Worm (Caenorhabditis elegans) whole organism, L2 larva: Measurements from ENCODE around the gene K09B3.1.

ENCODE experiments used
- Y55F3AM.14 ChIP-seq: fragments of 200-800 bp; sonication (Bioruptor generic); optimal IDR thresholded peaks from 2 replicates; lab custom pipeline; 2018; ENCODE audit warnings: mild to moderate bottlenecking, missing genetic modification characterization, missing compliant biosample characterization
- aly-2 ChIP-seq: fragments of 150-350 bp; optimal IDR thresholded peaks from 2 replicates; lab custom pipeline; 2014; ENCODE audit warnings: missing biosample characterization, missing genetic modification characterization
- ama-1 ChIP-seq: fragments of 150-350 bp; optimal IDR thresholded peaks from 2 replicates; lab custom pipeline; 2018; ENCODE audit warnings: inconsistent platforms
- blmp-1 ChIP-seq: sonication (generic microtip); optimal IDR thresholded peaks from 2 replicates; lab custom pipeline; 2017; ENCODE audit warnings: missing genetic modification characterization, mild to moderate bottlenecking, missing compliant biosample characterization, antibody characterized with exemption, moderate library complexity; ENCODE audit not compliant: insufficient read depth
- crh-2 ChIP-seq: sonication (generic microtip); optimal IDR thresholded peaks from 2 replicates; lab custom pipeline; 2017; ENCODE audit warnings: missing biosample characterization, missing genetic modification characterization
- elt-3 ChIP-seq: sonication (generic microtip); optimal IDR thresholded peaks from 2 replicates; lab custom pipeline; 2017; ENCODE audit warnings: missing biosample characterization, missing genetic modification characterization
- fos-1 ChIP-seq: fragments of 150-350 bp; optimal IDR thresholded peaks from 2 replicates; lab custom pipeline; 2014; ENCODE audit warnings: missing biosample characterization, missing genetic modification characterization
- nhr-12 ChIP-seq: fragments of 150-350 bp; optimal IDR thresholded peaks from 2 replicates; lab custom pipeline; 2014; ENCODE audit warnings: missing biosample characterization, missing genetic modification characterization
- nhr-77 ChIP-seq: fragments of 150-350 bp; optimal IDR thresholded peaks from 2 replicates; lab custom pipeline; 2014; ENCODE audit warnings: missing biosample characterization, missing genetic modification characterization
- skn-1 ChIP-seq: sonication (generic microtip); optimal IDR thresholded peaks from 2 replicates; lab custom pipeline; 2017; ENCODE audit warnings: missing biosample characterization, missing genetic modification characterization
- unc-55 ChIP-seq: fragments of 150-350 bp; sonication (generic microtip); optimal IDR thresholded peaks from 3 replicates; lab custom pipeline; 2014; ENCODE audit warnings: missing biosample characterization, missing genetic modification reagents, missing genetic modification characterization
- unc-62 ChIP-seq: fragments of 150-350 bp; optimal IDR thresholded peaks from 2 replicates; lab custom pipeline; 2014; ENCODE audit warnings: missing biosample characterization, missing genetic modification reagents, missing genetic modification characterization
- ztf-11 ChIP-seq: sonication (generic microtip); optimal IDR thresholded peaks from 2 replicates; lab custom pipeline; 2017; ENCODE audit warnings: missing biosample characterization, missing genetic modification characterization
- ztf-4 ChIP-seq: fragments of 150-350 bp; optimal IDR thresholded peaks from 2 replicates; lab custom pipeline; 2014; ENCODE audit warnings: missing biosample characterization, missing genetic modification characterization

DNA sequence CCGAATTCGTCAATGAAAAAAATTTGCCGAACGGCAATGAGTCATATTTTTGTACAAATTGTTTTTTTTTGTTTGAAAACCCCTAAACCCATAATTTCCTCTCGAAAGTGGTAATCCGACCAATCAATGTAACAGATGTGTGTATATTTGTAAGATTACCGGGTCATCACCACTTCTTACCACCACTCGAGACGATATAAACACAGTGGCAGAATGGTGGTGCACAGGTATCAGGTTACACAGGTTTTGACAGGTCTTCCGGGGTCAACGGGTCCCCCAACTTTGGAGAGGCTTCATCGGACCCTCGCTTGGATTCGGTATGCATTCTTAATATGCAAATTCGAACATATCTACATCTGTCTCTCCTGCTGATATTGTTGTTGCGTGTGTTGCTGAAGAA is 44.1 kb downstream of the K09B3.1 start:
- TF ChIP-seq unc-62 (GFP tag; lab: Kevin White, UChicago) (no peak), blmp-1 (tag; lab: Kevin White, UChicago) (no peak), nhr-12 (tag; lab: Kevin White, UChicago) (no peak), fos-1 (tag; lab: Kevin White, UChicago) (no peak), Y55F3AM.14 (no peak), skn-1 (tag; lab: Kevin White, UChicago) (no peak), aly-2 (tag; lab: Kevin White, UChicago) (no peak), ztf-11 (no peak), elt-3 (tag; lab: Kevin White, UChicago) (no peak), nhr-77 (tag; lab: Kevin White, UChicago) (no peak), ama-1 (lab: Kevin White, UChicago) (no peak), ztf-4 (tag; lab: Kevin White, UChicago) (no peak), crh-2 (tag; lab: Kevin White, UChicago) (no peak), unc-55 (GFP tag; lab: Kevin White, UChicago) (no peak)
